Fruit fly (Drosophila melanogaster): ENCODE results near the gene tadr.

- TF ChIP-seq Ets96B (tag; optimal IDR thresholded peaks at IDR 0.05) (no peak), CG6792 (GFP tag; optimal IDR thresholded peaks at IDR 0.05) (no peak), Eip93F (GFP tag; optimal IDR thresholded peaks at IDR 0.05) (no peak), CG6854 (GFP tag; optimal IDR thresholded peaks at IDR 0.05) (no peak), CG7368 (GFP tag; optimal IDR thresholded peaks at IDR 0.05) (no peak), CG15336 (GFP tag; IDR thresholded peaks at IDR 0.05) (no peak), CG10631 (GFP tag; optimal IDR thresholded peaks at IDR 0.05) (no peak)
These were observed 40.5 kb downstream of the tadr start for dm6 chr2L:21115687-21116086.
